Fruit fly (Drosophila melanogaster) whole organism, embryonic: ENCODE results near the gene alpha-Est8.

Experiments used
- Asciz ChIP-seq: fragments of 200-800 bp; sonication (Bioruptor generic); optimal IDR thresholded peaks from 2 replicates; lab custom pipeline; 2017; ENCODE audit warnings: missing biosample characterization, mild to moderate bottlenecking, missing genetic modification characterization, missing genetic modification reagents
- Blimp-1 ChIP-seq: fragments of 200-800 bp; sonication (Bioruptor generic); optimal IDR thresholded peaks from 3 replicates; lab custom pipeline; 2018; ENCODE audit warnings: missing biosample characterization, missing genetic modification characterization, mild to moderate bottlenecking, moderate library complexity, missing genetic modification reagents
- CG10209 ChIP-seq: fragments of 200-800 bp; sonication (Bioruptor generic); optimal IDR thresholded peaks from 3 replicates; lab custom pipeline; 2017; ENCODE audit warnings: missing biosample characterization, mild to moderate bottlenecking, missing genetic modification characterization, missing genetic modification reagents
- CG10321 ChIP-seq: fragments of 200-800 bp; sonication (Bioruptor generic); IDR thresholded peaks from 2 replicates; pipeline ENCODE4 v1.3.6; 2022; ENCODE audit warnings: missing biosample characterization, missing genetic modification characterization
- CG10654 ChIP-seq: fragments of 200-800 bp; sonication (Bioruptor generic); optimal IDR thresholded peaks from 2 replicates; lab custom pipeline; 2016; ENCODE audit warnings: missing biosample characterization, missing genetic modification characterization
- CG15601 ChIP-seq: fragments of 200-800 bp; sonication (Bioruptor generic); optimal IDR thresholded peaks from 3 replicates; lab custom pipeline; 2019; ENCODE audit warnings: missing biosample characterization, mild to moderate bottlenecking, missing genetic modification characterization, moderate library complexity
- CG16863 ChIP-seq: fragments of 200-800 bp; sonication (Bioruptor generic); optimal IDR thresholded peaks from 3 replicates; lab custom pipeline; 2016; ENCODE audit warnings: missing biosample characterization, missing genetic modification characterization
- CG2712 ChIP-seq: fragments of 200-800 bp; optimal IDR thresholded peaks from 3 replicates; lab custom pipeline; 2019; ENCODE audit warnings: missing biosample characterization, mild to moderate bottlenecking, missing genetic modification characterization, moderate library complexity
- CG2889 ChIP-seq: fragments of 200-800 bp; sonication (Bioruptor generic); IDR thresholded peaks from 3 replicates; pipeline ENCODE4 v1.3.6; 2022; ENCODE audit warnings: missing biosample characterization, missing genetic modification characterization
- CG31224 ChIP-seq: fragments of 200-800 bp; sonication (Bioruptor generic); IDR thresholded peaks from 2 replicates; pipeline ENCODE4 v1.3.6; 2022; ENCODE audit warnings: missing biosample characterization, missing genetic modification characterization
- CG4282 ChIP-seq: fragments of 200-800 bp; sonication (Bioruptor generic); optimal IDR thresholded peaks from 2 replicates; lab custom pipeline; 2016; ENCODE audit warnings: missing biosample characterization, missing genetic modification characterization
- CG4707 ChIP-seq: fragments of 200-800 bp; sonication (Bioruptor generic); optimal IDR thresholded peaks from 2 replicates; lab custom pipeline; 2018; ENCODE audit warnings: missing biosample characterization, mild to moderate bottlenecking, missing genetic modification characterization, moderate library complexity
- CG4730 ChIP-seq: fragments of 200-800 bp; sonication (Bioruptor generic); IDR thresholded peaks from 2 replicates; pipeline ENCODE4 v1.3.6; 2022; ENCODE audit warnings: missing biosample characterization, missing genetic modification characterization
- CG7556 ChIP-seq: fragments of 200-800 bp; sonication (Bioruptor generic); optimal IDR thresholded peaks from 2 replicates; lab custom pipeline; 2017; ENCODE audit warnings: missing biosample characterization, mild to moderate bottlenecking, missing genetic modification characterization
- CG7987 ChIP-seq: fragments of 200-800 bp; sonication (Bioruptor generic); optimal IDR thresholded peaks from 2 replicates; lab custom pipeline; 2018; ENCODE audit warnings: missing biosample characterization, mild to moderate bottlenecking, missing genetic modification characterization, moderate library complexity
- CG8388 ChIP-seq: fragments of 200-800 bp; sonication (Bioruptor generic); optimal IDR thresholded peaks from 2 replicates; lab custom pipeline; 2019; ENCODE audit warnings: missing biosample characterization, mild to moderate bottlenecking, missing genetic modification characterization, moderate library complexity
- CG8924 ChIP-seq: fragments of 200-800 bp; optimal IDR thresholded peaks from 3 replicates; lab custom pipeline; 2019; ENCODE audit warnings: missing biosample characterization, mild to moderate bottlenecking, missing genetic modification characterization, moderate library complexity
- Chrac-16 ChIP-seq: fragments of 200-800 bp; sonication (Bioruptor generic); optimal IDR thresholded peaks from 3 replicates; lab custom pipeline; 2016; ENCODE audit warnings: missing biosample characterization, missing genetic modification characterization
- CoRest ChIP-seq: fragments of 200-800 bp; sonication (Bioruptor generic); optimal IDR thresholded peaks from 3 replicates; lab custom pipeline; 2018; ENCODE audit warnings: missing biosample characterization, mild to moderate bottlenecking, missing genetic modification characterization, moderate library complexity
- Doc2 ChIP-seq: fragments of 200-800 bp; sonication (Bioruptor generic); IDR thresholded peaks from 2 replicates; pipeline ENCODE4 v1.3.6; 2022; ENCODE audit warnings: missing biosample characterization, missing genetic modification characterization
- ERR ChIP-seq: fragments of 200-800 bp; sonication (Bioruptor generic); optimal IDR thresholded peaks from 2 replicates; lab custom pipeline; 2016; ENCODE audit warnings: missing biosample characterization, missing genetic modification characterization
- Lhr ChIP-seq: fragments of 200-800 bp; sonication (Bioruptor generic); optimal IDR thresholded peaks from 3 replicates; lab custom pipeline; 2017; ENCODE audit warnings: mild to moderate bottlenecking, missing biosample characterization, missing genetic modification reagents, missing genetic modification characterization
- MTF-1 ChIP-seq: fragments of 200-800 bp; sonication (Bioruptor generic); optimal IDR thresholded peaks from 2 replicates; lab custom pipeline; 2018; ENCODE audit warnings: missing biosample characterization, mild to moderate bottlenecking, missing genetic modification characterization, borderline replicate concordance
- Mrtf ChIP-seq: fragments of 200-800 bp; sonication (Bioruptor generic); IDR thresholded peaks from 3 replicates; pipeline ENCODE4 v1.3.6; 2022; ENCODE audit warnings: missing biosample characterization, missing genetic modification characterization
- Myb ChIP-seq: fragments of 200-800 bp; sonication (Bioruptor generic); optimal IDR thresholded peaks from 2 replicates; lab custom pipeline; 2016; ENCODE audit warnings: missing biosample characterization, missing genetic modification characterization
- Rx ChIP-seq: fragments of 200-800 bp; sonication (Bioruptor generic); IDR thresholded peaks from 2 replicates; pipeline ENCODE4 v1.3.6; 2022; ENCODE audit warnings: missing biosample characterization, missing genetic modification characterization
- Xrp1 ChIP-seq: fragments of 200-800 bp; sonication (Bioruptor generic); IDR thresholded peaks from 2 replicates; pipeline ENCODE4 v1.3.6; 2022; ENCODE audit warnings: missing biosample characterization, missing genetic modification characterization
- amos ChIP-seq: fragments of 200-800 bp; sonication (Bioruptor generic); IDR thresholded peaks from 2 replicates; pipeline ENCODE4 v1.3.6; 2022; ENCODE audit warnings: missing biosample characterization, missing genetic modification characterization; ENCODE audit not compliant: partially characterized antibody
- ash1 ChIP-seq: fragments of 200-800 bp; sonication (Bioruptor generic); optimal IDR thresholded peaks from 2 replicates; lab custom pipeline; 2018; ENCODE audit warnings: missing biosample characterization, mild to moderate bottlenecking, missing genetic modification characterization
- az2 ChIP-seq: fragments of 200-800 bp; sonication (Bioruptor generic); optimal IDR thresholded peaks from 3 replicates; lab custom pipeline; 2016; ENCODE audit warnings: missing biosample characterization, missing genetic modification characterization
- bowl ChIP-seq: fragments of 200-800 bp; sonication (Bioruptor generic); IDR thresholded peaks from 2 replicates; pipeline ENCODE4 v1.3.6; 2022; ENCODE audit warnings: missing biosample characterization, missing genetic modification characterization
- cas ChIP-seq: fragments of 200-800 bp; sonication (Bioruptor generic); IDR thresholded peaks from 2 replicates; pipeline ENCODE4 v1.3.6; 2022; ENCODE audit warnings: missing biosample characterization, missing genetic modification characterization
- chif ChIP-seq, 2 experiments: fragments of 200-800 bp; sonication (Bioruptor generic); optimal IDR thresholded peaks; 3 replicates each; lab custom pipeline; 2016; ENCODE audit warnings: missing biosample characterization in 2 of 2, missing genetic modification characterization in 2 of 2
- dmrt11E ChIP-seq: fragments of 200-800 bp; sonication (Bioruptor generic); optimal IDR thresholded peaks from 3 replicates; lab custom pipeline; 2018; ENCODE audit warnings: missing biosample characterization, mild to moderate bottlenecking, missing genetic modification characterization, moderate library complexity
- ewg ChIP-seq: fragments of 200-800 bp; sonication (Bioruptor generic); optimal IDR thresholded peaks from 3 replicates; lab custom pipeline; 2017; ENCODE audit warnings: mild to moderate bottlenecking, missing biosample characterization, missing genetic modification reagents, missing genetic modification characterization
- fd102C ChIP-seq: fragments of 200-800 bp; sonication (Bioruptor generic); optimal IDR thresholded peaks from 2 replicates; lab custom pipeline; 2018; ENCODE audit warnings: missing biosample characterization, mild to moderate bottlenecking, missing genetic modification characterization, moderate library complexity
- gsb ChIP-seq: fragments of 200-800 bp; sonication (Bioruptor generic); IDR thresholded peaks from 2 replicates; pipeline ENCODE4 v1.3.6; 2022; ENCODE audit warnings: missing biosample characterization, missing genetic modification characterization
- hkb ChIP-seq, 2 experiments: fragments of 200-800 bp in 1 of 2; fragments of >200 bp in 1 of 2; sonication (Bioruptor generic) in 1 of 2; IDR thresholded peaks in 1 of 2; optimal IDR thresholded peaks in 1 of 2; 2 replicates each; pipeline versions ENCODE4 v1.3.6 to Lab custom; 2017 to 2022; ENCODE audit warnings: missing biosample characterization in 1 of 2, missing genetic modification characterization in 1 of 2
- klu ChIP-seq: fragments of 200-800 bp; sonication (Bioruptor generic); IDR thresholded peaks from 2 replicates; pipeline ENCODE4 v1.3.6; 2022; ENCODE audit warnings: missing biosample characterization, missing genetic modification characterization
- knrl ChIP-seq: fragments of 200-800 bp; sonication (Bioruptor generic); IDR thresholded peaks from 3 replicates; pipeline ENCODE4 v1.3.6; 2022; ENCODE audit warnings: missing biosample characterization, missing genetic modification characterization; ENCODE audit not compliant: partially characterized antibody
- sens-2 ChIP-seq: fragments of 200-800 bp; sonication (Bioruptor generic); IDR thresholded peaks from 2 replicates; pipeline ENCODE4 v1.3.6; 2022; ENCODE audit warnings: missing biosample characterization, missing genetic modification characterization
- slp2 ChIP-seq: fragments of 200-800 bp; sonication (Bioruptor generic); optimal IDR thresholded peaks from 2 replicates; lab custom pipeline; 2016; ENCODE audit warnings: missing biosample characterization, missing genetic modification characterization
- so ChIP-seq: fragments of 200-800 bp; sonication (Bioruptor generic); IDR thresholded peaks from 3 replicates; pipeline ENCODE4 v1.3.6; 2022; ENCODE audit warnings: missing biosample characterization, missing genetic modification characterization
- tll ChIP-seq, 2 experiments: fragments of 200-800 bp in 1 of 2; fragments of >200 bp in 1 of 2; sonication (Bioruptor generic) in 1 of 2; optimal IDR thresholded peaks; 2 replicates each; lab custom pipeline; 2017 to 2019; ENCODE audit warnings: missing biosample characterization in 2 of 2, missing genetic modification characterization in 2 of 2, mild to moderate bottlenecking in 1 of 2, moderate library complexity in 1 of 2
- toy ChIP-seq: fragments of 200-800 bp; sonication (Bioruptor generic); IDR thresholded peaks from 2 replicates; pipeline ENCODE4 v1.3.6; 2022; ENCODE audit warnings: missing biosample characterization, missing genetic modification characterization
- twi ChIP-seq: fragments of 200-800 bp; optimal IDR thresholded peaks from 2 replicates; lab custom pipeline; 2019; ENCODE audit warnings: missing biosample characterization, mild to moderate bottlenecking, missing genetic modification characterization, moderate library complexity
- wek ChIP-seq: fragments of 200-800 bp; sonication (Bioruptor generic); optimal IDR thresholded peaks from 3 replicates; lab custom pipeline; 2018; ENCODE audit warnings: missing biosample characterization, mild to moderate bottlenecking, missing genetic modification characterization, moderate library complexity
- zen ChIP-seq: fragments of 200-800 bp; sonication (Bioruptor generic); optimal IDR thresholded peaks from 3 replicates; lab custom pipeline; 2018; ENCODE audit warnings: missing biosample characterization, mild to moderate bottlenecking, missing genetic modification characterization, moderate library complexity

The alpha-Est8 gene

DNA sequence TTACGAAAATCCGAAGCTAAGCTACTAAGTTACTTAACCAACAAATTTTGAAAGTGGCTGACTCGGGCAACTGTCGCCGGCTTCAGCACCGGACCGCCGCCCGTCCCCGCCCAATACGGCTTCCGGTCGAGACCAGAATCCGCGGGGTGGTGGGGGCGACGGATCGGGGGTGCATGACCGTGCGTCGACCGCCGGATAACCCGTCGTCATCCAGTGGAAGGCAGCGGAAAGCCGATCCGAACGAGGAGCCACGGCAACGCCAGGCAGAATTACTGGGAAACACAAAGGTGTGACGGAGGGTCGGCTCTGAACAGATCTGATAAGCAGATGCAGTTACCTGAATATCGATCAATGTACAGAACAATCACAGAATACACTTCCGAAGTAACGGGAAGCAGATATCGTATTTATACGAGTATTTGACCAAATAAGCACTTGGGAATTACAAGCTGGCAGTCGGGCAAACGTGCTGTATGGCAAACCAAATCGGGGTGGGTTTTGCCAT lies 40.8 kb downstream of the alpha-Est8 start (continued):
- TF ChIP-seq gsb (GFP tag; lab: Robert Waterston, UW): peak; percentile 38
- TF ChIP-seq MTF-1: peak; percentile 58
- no peak for TF ChIP-seq zen (tag; lab: Kevin White, UChicago)
- peak; percentile 97 for TF ChIP-seq amos (GFP tag; lab: Robert Waterston, UW)
- TF ChIP-seq CoRest (tag; lab: Kevin White, UChicago): peak; percentile 57
- peak; percentile 24; the same call in 1 of the 2 replicates for TF ChIP-seq CG31224 (GFP tag; lab: Robert Waterston, UW)
- TF ChIP-seq tll (GFP tag; optimal IDR thresholded peaks at IDR 0.05; lab: Kevin White, UChicago): no peak
- peak; percentile 24 for TF ChIP-seq CG8388 (GFP tag; lab: Kevin White, UChicago)
- peak; percentile 60 for TF ChIP-seq Xrp1 (GFP tag; lab: Robert Waterston, UW)
- 0 out of 2 replicates have a peak, but pooled peaks have one; percentile 11 for TF ChIP-seq CG4730 (GFP tag; lab: Robert Waterston, UW)
- TF ChIP-seq Rx (GFP tag; lab: Robert Waterston, UW): peak; percentile 39; the same call in 1 of the 2 replicates
- TF ChIP-seq knrl (GFP tag; lab: Robert Waterston, UW): peak; percentile 92
- TF ChIP-seq CG10321: peak; percentile 57
- no peak for TF ChIP-seq hkb (optimal IDR thresholded peaks at IDR 0.05; lab: Kevin White, UChicago)
- peak; percentile 79 for TF ChIP-seq hkb (GFP tag; IDR thresholded peaks at IDR 0.05; lab: Robert Waterston, UW)
- TF ChIP-seq CG4282 (GFP tag; lab: Kevin White, UChicago): peak; percentile 7
- TF ChIP-seq Asciz (GFP tag; lab: Kevin White, UChicago): peak; percentile 11
- peak; percentile 66; the same call in 1 of the 2 replicates for TF ChIP-seq bowl
- no peak for TF ChIP-seq CG7556 (GFP tag; lab: Kevin White, UChicago)
- peak; percentile 7 for TF ChIP-seq ewg (GFP tag; lab: Kevin White, UChicago)
- TF ChIP-seq fd102C (GFP tag; lab: Kevin White, UChicago): peak; percentile 49
- no peak for TF ChIP-seq az2 (GFP tag; lab: Kevin White, UChicago)
- TF ChIP-seq Mrtf (GFP tag; lab: Robert Waterston, UW): peak; percentile 61; the same call in 2 of the 3 replicates
- TF ChIP-seq Blimp-1: peak; percentile 43
- 0 out of 3 replicates have a peak, but pooled peaks have one; percentile 41 for TF ChIP-seq CG2889
- peak; percentile 54 for TF ChIP-seq Chrac-16 (GFP tag; lab: Kevin White, UChicago)
- TF ChIP-seq cas (GFP tag; lab: Robert Waterston, UW): peak; percentile 50; the same call in 1 of the 2 replicates
- TF ChIP-seq Doc2 (GFP tag; lab: Robert Waterston, UW): no peak
- TF ChIP-seq toy (GFP tag; lab: Robert Waterston, UW): peak; percentile 62
- TF ChIP-seq Myb (GFP tag; lab: Kevin White, UChicago): no peak
- TF ChIP-seq CG7987 (GFP tag; lab: Kevin White, UChicago): peak; percentile 34
- peak; percentile 37 for TF ChIP-seq slp2 (GFP tag; lab: Kevin White, UChicago)
- peak; percentile 47; the same call in 1 of the 2 replicates for TF ChIP-seq sens-2 (GFP tag; lab: Robert Waterston, UW)
- TF ChIP-seq twi: peak; percentile 30
- TF ChIP-seq CG4707 (GFP tag; lab: Kevin White, UChicago): peak; percentile 78
- TF ChIP-seq CG10654 (GFP tag; lab: Kevin White, UChicago): peak; percentile 22
- TF ChIP-seq dmrt11E: no peak
- peak; percentile 63; the same call in 1 of the 2 replicates for TF ChIP-seq klu
- TF ChIP-seq CG15601 (tag; lab: Kevin White, UChicago): peak; percentile 70
- peak; percentile 55 for TF ChIP-seq CG10209 (GFP tag; lab: Kevin White, UChicago)
- peak; percentile 12 for TF ChIP-seq ash1
- TF ChIP-seq Lhr (GFP tag; lab: Kevin White, UChicago): no peak
- TF ChIP-seq chif (GFP tag; optimal IDR thresholded peaks at IDR 0.05; lab: Kevin White, UChicago): peak in 1 of 2 experiments; percentile 39
- peak; percentile 53 for TF ChIP-seq ERR (GFP tag; lab: Kevin White, UChicago)
- peak; percentile 86; the same call in 2 of the 3 replicates for TF ChIP-seq so (GFP tag; lab: Robert Waterston, UW)
- peak; percentile 27 for TF ChIP-seq CG16863 (GFP tag; lab: Kevin White, UChicago)
- TF ChIP-seq wek: peak; percentile 86
- TF ChIP-seq CG2712 (tag; lab: Kevin White, UChicago): peak; percentile 62
- TF ChIP-seq CG8924 (tag; lab: Kevin White, UChicago): peak; percentile 18
